Worm (Caenorhabditis elegans) whole organism, midembryonic: ENCODE measurements around the gene exc-9.

Experiments used
- T22C8.4 ChIP-seq: fragments of 200-800 bp; sonication (Bioruptor generic); IDR thresholded peaks from 2 replicates; pipeline ENCODE4 v1.3.6; 2022; ENCODE audit warnings: missing genetic modification characterization, missing compliant biosample characterization
- cog-1 ChIP-seq: sonication (generic microtip); optimal IDR thresholded peaks from 2 replicates; lab custom pipeline; 2016; ENCODE audit warnings: missing genetic modification characterization, missing compliant biosample characterization
- flt-1 ChIP-seq: fragments of 200-800 bp; sonication (Bioruptor generic); IDR thresholded peaks from 2 replicates; pipeline ENCODE4 v1.3.6; 2022; ENCODE audit warnings: missing genetic modification characterization, missing compliant biosample characterization
- klf-2 ChIP-seq: fragments of 200-800 bp; sonication (Bioruptor generic); conservative IDR thresholded peaks from 2 replicates; pipeline ENCODE4 v1.3.6; 2022; ENCODE audit warnings: missing genetic modification reagents, missing genetic modification characterization, missing compliant biosample characterization
- ref-1 ChIP-seq: fragments of 200-800 bp; sonication (Bioruptor generic); conservative IDR thresholded peaks from 2 replicates; pipeline ENCODE4 v1.3.6; 2022; ENCODE audit warnings: missing genetic modification reagents, missing genetic modification characterization, missing compliant biosample characterization
- tab-1 ChIP-seq: fragments of 200-800 bp; sonication (Bioruptor generic); IDR thresholded peaks from 2 replicates; pipeline ENCODE4 v1.3.6; 2022; ENCODE audit warnings: missing genetic modification characterization, missing compliant biosample characterization
- ztf-23 ChIP-seq: fragments of 200-800 bp; sonication (Bioruptor generic); IDR thresholded peaks from 2 replicates; pipeline ENCODE4 v1.3.6; 2022; ENCODE audit warnings: missing genetic modification reagents, missing genetic modification characterization, missing compliant biosample characterization
- ztf-29 ChIP-seq: fragments of 200-800 bp; sonication (Bioruptor generic); IDR thresholded peaks from 2 replicates; pipeline ENCODE4 v1.3.6; 2022; ENCODE audit warnings: missing genetic modification reagents, missing genetic modification characterization, missing compliant biosample characterization

ce11 chrIV:7917881-7918280, 22.9 kb downstream of the exc-9 start:
- TF ChIP-seq ztf-29 (GFP tag; lab: Robert Waterston, UW) (no peak), cog-1 (tag; lab: Kevin White, UChicago) (no peak), ref-1 (no peak), klf-2 (GFP tag; lab: Robert Waterston, UW) (no peak), tab-1 (GFP tag; lab: Robert Waterston, UW) (no peak), flt-1 (GFP tag; lab: Robert Waterston, UW) (no peak), T22C8.4 (GFP tag; lab: Robert Waterston, UW) (no peak), ztf-23 (GFP tag; lab: Robert Waterston, UW) (no peak)
